4 fruit fly cellular contexts compared by ENCODE assay signal in the genomic region with DNA sequence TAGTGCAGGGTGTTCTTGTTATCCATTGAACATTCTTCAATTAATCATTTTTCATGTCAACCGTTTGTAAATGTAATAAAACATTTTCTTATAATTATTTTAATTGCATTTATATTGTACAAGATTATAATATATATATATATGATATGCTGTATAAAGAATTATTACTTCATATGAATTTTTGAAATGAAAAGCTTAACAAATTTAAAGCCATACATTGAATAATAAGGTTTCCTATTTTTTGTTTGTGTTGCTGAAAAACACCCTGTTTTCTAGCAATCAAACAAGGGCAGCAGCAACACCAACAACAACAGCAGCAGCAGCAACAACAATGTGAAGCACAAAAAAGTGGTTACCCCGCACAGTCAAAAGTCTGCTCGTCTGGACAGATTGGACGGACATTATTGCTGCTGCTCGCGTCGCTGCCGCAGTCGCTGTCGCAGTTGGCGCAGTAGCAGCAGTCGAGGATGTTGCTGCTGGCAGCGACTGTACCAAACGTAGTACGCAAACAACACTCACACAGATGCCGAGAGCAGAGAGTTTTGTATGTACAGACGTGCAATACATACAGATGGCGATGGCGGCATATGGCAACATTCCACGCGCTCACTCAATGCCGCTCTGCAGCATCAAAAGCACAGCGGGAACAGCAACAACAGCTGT.
A peak's percentile ranks its signal among the peaks of the same experiment; 100 is the strongest.
TF ChIP-seq lines count a peak whose summit lies in the region.

No protein-coding gene starts in this region.

TF ChIP-seq in whole organism, adult, 20 proteins besides CTCF, POLR2A, EP300 and RAD21 (continued from another document):
- TF ChIP-seq toe (GFP tag; optimal IDR thresholded peaks at IDR 0.05; lab: Kevin White, UChicago) (no peak), cic (GFP tag; optimal IDR thresholded peaks at IDR 0.05; lab: Kevin White, UChicago) (no peak), bab1 (GFP tag; optimal IDR thresholded peaks at IDR 0.05; lab: Kevin White, UChicago) (no peak)
TF ChIP-seq in whole organism, adult: peak in this region for 7.

TF ChIP-seq in whole organism, embryonic, 481 proteins besides CTCF, POLR2A, EP300 and RAD21 (continued from another document and continues in another):
- no peak for TF ChIP-seq Fer2 (tag; optimal IDR thresholded peaks at IDR 0.05; lab: Kevin White, UChicago)
- TF ChIP-seq NK7.1 (GFP tag; optimal IDR thresholded peaks at IDR 0.05; lab: Kevin White, UChicago) = no peak
- no peak for TF ChIP-seq al (GFP tag; IDR thresholded peaks at IDR 0.05; lab: Robert Waterston, UW)
- no peak for TF ChIP-seq Opbp (GFP tag; IDR thresholded peaks at IDR 0.05; lab: Robert Waterston, UW; ENCODE audit: partially characterized antibody)
- TF ChIP-seq Mes4 (GFP tag; optimal IDR thresholded peaks at IDR 0.05; lab: Kevin White, UChicago) = no peak
- TF ChIP-seq Bdp1 (GFP tag; optimal IDR thresholded peaks at IDR 0.05; lab: Kevin White, UChicago) = no peak
- no peak for TF ChIP-seq CG17612 (GFP tag; IDR thresholded peaks at IDR 0.05; lab: Robert Waterston, UW)
- no peak for TF ChIP-seq CG3838 (GFP tag; optimal IDR thresholded peaks at IDR 0.05; lab: Kevin White, UChicago)
- TF ChIP-seq Antp (GFP tag; optimal IDR thresholded peaks at IDR 0.05; lab: Kevin White, UChicago) = no peak
- peak; percentile 6 for TF ChIP-seq ind (GFP tag; optimal IDR thresholded peaks at IDR 0.05; lab: Kevin White, UChicago)
- no peak for TF ChIP-seq CG6765 (GFP tag; optimal IDR thresholded peaks at IDR 0.05; lab: Kevin White, UChicago)
- TF ChIP-seq CG1529 (GFP tag; optimal IDR thresholded peaks at IDR 0.05; lab: Kevin White, UChicago) = no peak
- no peak for TF ChIP-seq CG13624 (GFP tag; optimal IDR thresholded peaks at IDR 0.05; lab: Kevin White, UChicago)
- no peak for TF ChIP-seq kay (GFP tag; optimal IDR thresholded peaks at IDR 0.05; lab: Kevin White, UChicago)
- no peak for TF ChIP-seq bigmax (GFP tag; optimal IDR thresholded peaks at IDR 0.05; lab: Kevin White, UChicago)
- TF ChIP-seq ssp (GFP tag; IDR thresholded peaks at IDR 0.05; lab: Robert Waterston, UW) = no peak
- no peak for TF ChIP-seq Lim3 (GFP tag; IDR thresholded peaks at IDR 0.05; lab: Robert Waterston, UW)
- no peak for TF ChIP-seq dysf (GFP tag; IDR thresholded peaks at IDR 0.05; lab: Robert Waterston, UW)
- TF ChIP-seq Optix (GFP tag; IDR thresholded peaks at IDR 0.05; lab: Robert Waterston, UW) = no peak
- no peak for TF ChIP-seq sim (GFP tag; IDR thresholded peaks at IDR 0.05; lab: Robert Waterston, UW)
- no peak for TF ChIP-seq pum (GFP tag; optimal IDR thresholded peaks at IDR 0.05; lab: Kevin White, UChicago)
- TF ChIP-seq toy (GFP tag; IDR thresholded peaks at IDR 0.05; lab: Robert Waterston, UW) = no peak
- no peak for TF ChIP-seq GATAe (GFP tag; conservative IDR thresholded peaks at IDR 0.05; lab: Robert Waterston, UW)
- no peak for TF ChIP-seq Ada2b (GFP tag; IDR thresholded peaks at IDR 0.05; lab: Robert Waterston, UW)
- no peak for TF ChIP-seq CG8478 (optimal IDR thresholded peaks at IDR 0.05; lab: Kevin White, UChicago)
- no peak for TF ChIP-seq Gug (GFP tag; IDR thresholded peaks at IDR 0.05; lab: Robert Waterston, UW)
- no peak for TF ChIP-seq CG30020 (tag; optimal IDR thresholded peaks at IDR 0.05; lab: Kevin White, UChicago)
- TF ChIP-seq CG10543 (GFP tag; optimal IDR thresholded peaks at IDR 0.05; lab: Kevin White, UChicago) = peak; percentile 6
- TF ChIP-seq CG7839 (tag; optimal IDR thresholded peaks at IDR 0.05; lab: Kevin White, UChicago) = peak; percentile 72
- no peak for TF ChIP-seq CHES-1-like (GFP tag; optimal IDR thresholded peaks at IDR 0.05; lab: Kevin White, UChicago)
- no peak for TF ChIP-seq wdn (GFP tag; IDR thresholded peaks at IDR 0.05; lab: Robert Waterston, UW)
- no peak for TF ChIP-seq schlank (tag; optimal IDR thresholded peaks at IDR 0.05; lab: Kevin White, UChicago)
- TF ChIP-seq Ets65A (GFP tag; lab: Kevin White, UChicago) = no peak
- TF ChIP-seq dan (GFP tag; IDR thresholded peaks at IDR 0.05; lab: Robert Waterston, UW) = no peak
- no peak for TF ChIP-seq CG15011 (GFP tag; optimal IDR thresholded peaks at IDR 0.05; lab: Kevin White, UChicago)
- no peak for TF ChIP-seq Xrp1 (GFP tag; IDR thresholded peaks at IDR 0.05; lab: Robert Waterston, UW)
- TF ChIP-seq CG17568 (GFP tag; optimal IDR thresholded peaks at IDR 0.05; lab: Kevin White, UChicago) = no peak
- no peak for TF ChIP-seq vfl (GFP tag; optimal IDR thresholded peaks at IDR 0.05; lab: Kevin White, UChicago)
- no peak for TF ChIP-seq Atf3 (GFP tag; optimal IDR thresholded peaks at IDR 0.05; lab: Kevin White, UChicago)
- no peak for TF ChIP-seq CG7963 (GFP tag; IDR thresholded peaks at IDR 0.05; lab: Robert Waterston, UW; ENCODE audit: partially characterized antibody)
- peak; percentile 36 for TF ChIP-seq D19A (tag; optimal IDR thresholded peaks at IDR 0.05; lab: Kevin White, UChicago)
- TF ChIP-seq CG14667 (GFP tag; IDR thresholded peaks at IDR 0.05; lab: Robert Waterston, UW) = no peak
- no peak for TF ChIP-seq corto (GFP tag; optimal IDR thresholded peaks at IDR 0.05; lab: Kevin White, UChicago)

TF ChIP-seq in whole organism, prepupa, 60 proteins besides CTCF, POLR2A, EP300 and RAD21 (continued from another document):
- TF ChIP-seq Hr4 (GFP tag; optimal IDR thresholded peaks at IDR 0.05; lab: Kevin White, UChicago) (no peak), CG15336 (GFP tag; IDR thresholded peaks at IDR 0.05; lab: Robert Waterston, UW) (no peak; the same call in 1 of the 2 replicates), CG7368 (GFP tag; optimal IDR thresholded peaks at IDR 0.05; lab: Kevin White, UChicago) (no peak), Sox102F (GFP tag; optimal IDR thresholded peaks at IDR 0.05; lab: Kevin White, UChicago) (no peak), Smox (GFP tag; optimal IDR thresholded peaks at IDR 0.05; lab: Kevin White, UChicago) (no peak), dsx (GFP tag; optimal IDR thresholded peaks at IDR 0.05; lab: Kevin White, UChicago; ENCODE audit: poor library complexity, severe bottlenecking) (peak; percentile 48), CG8119 (GFP tag; IDR thresholded peaks at IDR 0.05; lab: Robert Waterston, UW) (peak; percentile 48; the same call in 2 of the 3 replicates), Ets21C (GFP tag; optimal IDR thresholded peaks at IDR 0.05; lab: Kevin White, UChicago) (no peak), Eip75B (GFP tag; optimal IDR thresholded peaks at IDR 0.05; lab: Kevin White, UChicago) (no peak), CG6854 (GFP tag; optimal IDR thresholded peaks at IDR 0.05; lab: Kevin White, UChicago) (no peak), Eip78C (GFP tag; lab: Kevin White, UChicago) (peak; percentile 51), cyc (GFP tag; optimal IDR thresholded peaks at IDR 0.05; lab: Kevin White, UChicago) (no peak), CG11762 (GFP tag; optimal IDR thresholded peaks at IDR 0.05; lab: Kevin White, UChicago; ENCODE audit: insufficient read depth) (no peak), acj6 (GFP tag; optimal IDR thresholded peaks at IDR 0.05; lab: Kevin White, UChicago) (no peak), fd85E (GFP tag; optimal IDR thresholded peaks at IDR 0.05; lab: Kevin White, UChicago) (no peak), CG3919 (GFP tag; optimal IDR thresholded peaks at IDR 0.05; lab: Kevin White, UChicago) (no peak), ss (GFP tag; optimal IDR thresholded peaks at IDR 0.05; lab: Kevin White, UChicago) (peak in 1 of 2 experiments; percentile 25), CG9139 (GFP tag; optimal IDR thresholded peaks at IDR 0.05; lab: Kevin White, UChicago) (no peak), CG16779 (tag; optimal IDR thresholded peaks at IDR 0.05; lab: Kevin White, UChicago) (no peak), Gug (GFP tag; IDR thresholded peaks at IDR 0.05; lab: Robert Waterston, UW) (no peak), Eip93F (GFP tag; optimal IDR thresholded peaks at IDR 0.05; lab: Kevin White, UChicago) (no peak), svp (GFP tag; lab: Kevin White, UChicago) (no peak), eg (GFP tag; IDR thresholded peaks at IDR 0.05; lab: Robert Waterston, UW) (no peak), CG4318 (GFP tag; optimal IDR thresholded peaks at IDR 0.05; lab: Kevin White, UChicago) (no peak), CG31627 (GFP tag; optimal IDR thresholded peaks at IDR 0.05; lab: Kevin White, UChicago) (no peak), CG6276 (GFP tag; optimal IDR thresholded peaks at IDR 0.05; lab: Kevin White, UChicago) (no peak), Lpt (GFP tag; optimal IDR thresholded peaks at IDR 0.05; lab: Kevin White, UChicago) (no peak), dac (GFP tag; optimal IDR thresholded peaks at IDR 0.05; lab: Kevin White, UChicago) (no peak), topi (GFP tag; optimal IDR thresholded peaks at IDR 0.05; lab: Kevin White, UChicago) (no peak), spab (GFP tag; optimal IDR thresholded peaks at IDR 0.05; lab: Kevin White, UChicago) (no peak), OdsH (GFP tag; optimal IDR thresholded peaks at IDR 0.05; lab: Kevin White, UChicago) (peak; percentile 16), CG11294 (GFP tag; IDR thresholded peaks at IDR 0.05; lab: Robert Waterston, UW) (no peak), Blimp-1 (GFP tag; optimal IDR thresholded peaks at IDR 0.05; lab: Kevin White, UChicago) (no peak), lz (GFP tag; optimal IDR thresholded peaks at IDR 0.05; lab: Kevin White, UChicago) (no peak), Sox14 (GFP tag; optimal IDR thresholded peaks at IDR 0.05; lab: Kevin White, UChicago) (no peak), net (GFP tag; optimal IDR thresholded peaks at IDR 0.05; lab: Kevin White, UChicago) (no peak), Hr38 (GFP tag; optimal IDR thresholded peaks at IDR 0.05; lab: Kevin White, UChicago) (no peak), CG11902 (GFP tag; optimal IDR thresholded peaks at IDR 0.05; lab: Kevin White, UChicago) (no peak), CG32006 (GFP tag; optimal IDR thresholded peaks at IDR 0.05; lab: Kevin White, UChicago) (peak; percentile 41), Sox15 (GFP tag; optimal IDR thresholded peaks at IDR 0.05; lab: Kevin White, UChicago) (no peak), CG10669 (GFP tag; optimal IDR thresholded peaks at IDR 0.05; lab: Kevin White, UChicago) (peak; percentile 2)
TF ChIP-seq in whole organism, prepupa: peak in this region for 12.

TF ChIP-seq in whole organism, pupa, 21 proteins besides CTCF, POLR2A, EP300 and RAD21 (continued from another document):
- no peak for TF ChIP-seq CG12605 (GFP tag; IDR thresholded peaks at IDR 0.05; lab: Robert Waterston, UW)
